Worm (Caenorhabditis elegans): ENCODE measurements around the gene mel-11.

The mel-11 gene

ce11 chrII:9407020-9407419, 48.7 kb downstream of the mel-11 start, which contains the start of gene mpz-6:
TSS of gene mpz-6 (minus strand) at chrII:9407120.
- TF ChIP-seq ztf-11 (tag; optimal IDR thresholded peaks at IDR 0.05), result no peak
- no peak for TF ChIP-seq dmd-4 (tag; optimal IDR thresholded peaks at IDR 0.05)
- TF ChIP-seq snpc-4 (tag; optimal IDR thresholded peaks at IDR 0.05), result no peak
- TF ChIP-seq mab-5 (tag; optimal IDR thresholded peaks at IDR 0.05), result no peak
- no peak for TF ChIP-seq fos-1 (tag; optimal IDR thresholded peaks at IDR 0.05)
- TF ChIP-seq lsy-2 (tag; optimal IDR thresholded peaks at IDR 0.05), result no peak

DNA sequence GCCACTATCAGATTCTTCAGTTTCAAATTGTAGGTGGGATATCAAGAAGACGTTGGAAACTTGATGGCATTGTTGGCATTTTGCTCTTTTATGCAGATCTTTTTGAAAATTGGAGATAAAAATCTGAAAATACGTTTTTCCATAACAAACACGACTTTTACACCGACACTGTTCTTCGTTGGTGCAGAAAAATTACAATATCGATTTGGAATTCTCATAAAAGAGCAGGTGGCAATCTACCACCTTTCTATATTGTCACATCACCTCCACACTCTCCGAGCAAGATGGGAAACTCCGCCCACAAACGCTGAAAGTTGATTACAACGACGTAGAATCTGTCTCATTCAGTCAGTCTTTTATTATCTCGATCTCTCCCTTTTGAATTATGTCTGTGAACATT, 49.1 kb downstream of the mel-11 start, which contains the start of gene arrd-2:
TSS of gene arrd-2 (plus strand) at position 301 of the 400 bp plus-strand sequence.
- TF ChIP-seq F13H6.1 (tag; optimal IDR thresholded peaks at IDR 0.05) (no peak), sem-4 (tag; optimal IDR thresholded peaks at IDR 0.05) (no peak), dmd-4 (tag; optimal IDR thresholded peaks at IDR 0.05) (no peak), skn-1 (tag; optimal IDR thresholded peaks at IDR 0.05) (no peak), lin-13 (GFP tag; optimal IDR thresholded peaks at IDR 0.05) (no peak)

DNA sequence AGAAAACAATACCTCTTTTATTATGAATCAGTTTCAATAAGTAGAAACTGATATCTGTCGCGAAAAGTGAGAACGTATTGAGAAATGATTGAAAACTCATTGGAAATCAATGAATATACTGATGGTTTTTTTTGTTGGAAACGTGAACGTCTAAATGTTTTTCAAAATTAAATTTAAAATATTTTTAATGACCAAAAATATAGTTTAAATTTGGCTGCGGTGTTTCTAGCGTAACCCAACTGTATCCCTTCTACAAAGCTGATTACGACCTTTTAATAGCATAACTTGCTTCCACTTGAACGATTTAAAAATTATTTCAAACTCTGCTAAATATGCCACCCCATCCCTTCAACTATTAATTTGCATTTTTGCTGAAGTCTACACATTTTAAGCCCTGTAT, 53.2 kb downstream of the mel-11 start, which contains the start of gene M176.9:
TSS of gene M176.9 (minus strand) at position 101 of the 400 bp plus-strand sequence.
- TF ChIP-seq unc-55 (GFP tag; optimal IDR thresholded peaks at IDR 0.05), result no peak
- TF ChIP-seq nhr-25 (tag; optimal IDR thresholded peaks at IDR 0.05), result no peak
- TF ChIP-seq R02D3.7 (tag; optimal IDR thresholded peaks at IDR 0.05), result no peak
- TF ChIP-seq aly-2 (tag; optimal IDR thresholded peaks at IDR 0.05), result no peak
- TF ChIP-seq ztf-11 (tag; optimal IDR thresholded peaks at IDR 0.05), result no peak
- no peak for TF ChIP-seq crh-2 (tag; optimal IDR thresholded peaks at IDR 0.05)
- no peak for TF ChIP-seq mdl-1 (tag; optimal IDR thresholded peaks at IDR 0.05)
- TF ChIP-seq nhr-237 (tag; optimal IDR thresholded peaks at IDR 0.05), result no peak
- no peak for TF ChIP-seq Y55F3AM.14 (GFP tag; optimal IDR thresholded peaks at IDR 0.05)
- TF ChIP-seq skn-1 (tag; optimal IDR thresholded peaks at IDR 0.05), result no peak
- TF ChIP-seq ZK546.5 (tag; optimal IDR thresholded peaks at IDR 0.05), result no peak
- TF ChIP-seq mab-5 (tag; optimal IDR thresholded peaks at IDR 0.05), result no peak
- TF ChIP-seq unc-62 (GFP tag; optimal IDR thresholded peaks at IDR 0.05), result no peak
- TF ChIP-seq C34F6.9 (tag; optimal IDR thresholded peaks at IDR 0.05), result no peak
- no peak for TF ChIP-seq nhr-10 (tag; optimal IDR thresholded peaks at IDR 0.05)
- no peak for TF ChIP-seq ama-1 (optimal IDR thresholded peaks at IDR 0.05)

DNA sequence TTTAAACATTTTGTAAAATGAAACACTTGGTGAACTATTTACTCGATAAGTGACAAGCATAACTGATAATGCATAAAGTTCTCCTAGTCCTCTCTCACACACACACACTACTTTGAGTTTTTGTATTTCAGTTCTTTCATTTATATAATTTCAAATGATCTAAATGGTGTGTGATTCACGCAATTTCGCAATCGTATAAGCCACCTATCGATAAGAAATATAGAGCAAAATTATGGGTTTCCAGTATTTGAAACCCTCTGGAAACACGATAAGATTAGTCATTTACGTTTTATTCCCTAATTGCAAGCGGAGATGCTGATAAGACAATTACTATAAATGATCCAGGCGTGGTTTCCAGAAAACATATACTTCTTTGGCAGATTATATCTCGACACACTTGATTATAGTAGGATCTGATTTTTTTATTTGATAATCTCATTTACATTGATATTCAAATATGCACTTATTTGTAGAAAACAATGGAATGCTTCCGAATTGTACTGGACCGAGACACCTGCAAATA, 53.8 kb downstream of the mel-11 start, which contains the start of gene arrd-3:
TSS of gene arrd-3 (plus strand) at position 473 of the 523 bp plus-strand sequence.
- TF ChIP-seq fos-1 (tag; optimal IDR thresholded peaks at IDR 0.05) (peak; percentile 94), nhr-11 (tag; optimal IDR thresholded peaks at IDR 0.05) (no peak), skn-1 (tag; optimal IDR thresholded peaks at IDR 0.05) (no peak), ztf-4 (tag; optimal IDR thresholded peaks at IDR 0.05) (no peak), mbf-1 (tag; optimal IDR thresholded peaks at IDR 0.05) (no peak), ama-1 (optimal IDR thresholded peaks at IDR 0.05) (no peak), unc-55 (GFP tag; optimal IDR thresholded peaks at IDR 0.05) (no peak), ZK546.5 (tag; optimal IDR thresholded peaks at IDR 0.05) (no peak), nhr-12 (tag; optimal IDR thresholded peaks at IDR 0.05) (no peak), gmeb-1 (tag; optimal IDR thresholded peaks at IDR 0.05) (peak; percentile 7), alr-1 (tag; optimal IDR thresholded peaks at IDR 0.05) (no peak), lsy-2 (tag; optimal IDR thresholded peaks at IDR 0.05) (no peak), nhr-21 (tag; optimal IDR thresholded peaks at IDR 0.05) (no peak), sma-9 (GFP tag; optimal IDR thresholded peaks at IDR 0.05) (peak; percentile 18), sma-9 (tag; optimal IDR thresholded peaks at IDR 0.05) (no peak), nhr-129 (tag; optimal IDR thresholded peaks at IDR 0.05) (no peak), lin-13 (GFP tag; optimal IDR thresholded peaks at IDR 0.05) (no peak), C34F6.9 (tag; optimal IDR thresholded peaks at IDR 0.05) (no peak), ztf-11 (tag; optimal IDR thresholded peaks at IDR 0.05) (no peak), egl-27 (tag; optimal IDR thresholded peaks at IDR 0.05) (no peak), peb-1 (tag; optimal IDR thresholded peaks at IDR 0.05) (no peak), elt-3 (tag; optimal IDR thresholded peaks at IDR 0.05) (no peak), zag-1 (tag; optimal IDR thresholded peaks at IDR 0.05) (no peak)
